Worm (Caenorhabditis elegans) whole organism, L3 larva: ENCODE measurements around the gene daam-1.

ENCODE experiments used
- elt-1 ChIP-seq: fragments of 150-350 bp; optimal IDR thresholded peaks from 2 replicates; lab custom pipeline; 2014; ENCODE audit warnings: missing biosample characterization, missing genetic modification characterization
- elt-3 ChIP-seq, 3 experiments: fragments of 150-350 bp in 1 of 3; sonication (generic microtip) in 2 of 3; optimal IDR thresholded peaks; 2 replicates in 2 of 3; 4 replicates in 1 of 3; lab custom pipeline; 2014 to 2017; ENCODE audit warnings: missing biosample characterization in 3 of 3, missing genetic modification characterization in 3 of 3

DNA sequence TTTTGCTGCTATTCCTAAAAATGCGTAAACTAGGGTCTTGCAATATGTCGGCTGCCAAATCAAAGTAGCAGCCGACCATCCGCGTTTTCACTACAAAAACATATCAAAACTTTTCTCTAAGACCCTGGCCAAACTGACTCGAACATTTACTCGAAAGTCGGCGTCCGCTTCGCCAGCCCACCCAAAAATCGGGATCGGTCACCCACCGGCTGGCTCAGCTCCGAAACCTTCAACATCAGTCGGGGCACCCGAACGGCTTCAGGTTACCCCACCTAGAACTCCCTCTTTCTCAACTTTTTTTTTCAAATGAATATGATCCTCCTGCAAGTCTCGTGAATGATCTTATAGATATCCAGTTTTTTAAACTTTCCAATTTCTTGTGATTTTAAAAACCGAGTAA lies 45.9 kb downstream of the daam-1 start:
- TF ChIP-seq elt-1 (tag; lab: Kevin White, UChicago) = no peak
- TF ChIP-seq elt-3 (tag; optimal IDR thresholded peaks at IDR 0.05; lab: Kevin White, UChicago) = no peak
